Worm (Caenorhabditis elegans) whole organism, L4 larva: ENCODE data around the gene srgp-1.

Source experiments
- aha-1 ChIP-seq: fragments of 150-350 bp; peaks from one replicate; lab custom pipeline; 2014; ENCODE audit warnings: missing biosample characterization, missing genetic modification characterization
- nhr-42 ChIP-seq: fragments of 200-800 bp; sonication (Bioruptor generic); IDR thresholded peaks from 2 replicates; pipeline ENCODE4 v1.3.6; 2022; ENCODE audit warnings: missing genetic modification characterization, missing compliant biosample characterization

DNA sequence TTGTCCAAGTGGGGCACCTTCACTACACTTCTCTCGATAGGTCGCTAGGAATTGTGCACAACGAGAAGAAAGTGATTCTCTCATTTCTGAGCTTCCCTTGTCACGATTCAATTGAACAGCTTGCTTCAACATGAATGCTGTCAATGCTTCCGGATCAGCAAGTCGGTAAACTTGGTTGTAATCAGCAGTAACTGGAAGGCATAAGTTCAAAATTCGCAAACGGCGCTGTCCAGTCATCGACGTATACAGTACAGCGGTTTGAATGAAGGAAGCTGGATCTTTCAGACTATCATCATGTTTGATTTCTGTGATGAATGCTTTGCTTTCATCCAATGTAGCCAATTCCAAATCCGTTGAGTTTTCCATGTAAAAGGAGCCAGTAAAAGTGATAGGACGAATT is 7.2 kb upstream of the srgp-1 start:
- peak; percentile 94 for TF ChIP-seq aha-1 (tag; lab: Kevin White, UChicago)
- TF ChIP-seq nhr-42 (GFP tag; lab: Robert Waterston, UW), result no peak
